Worm (Caenorhabditis elegans): Measurements from ENCODE around the gene C09E7.11.

The C09E7.11 gene

DNA sequence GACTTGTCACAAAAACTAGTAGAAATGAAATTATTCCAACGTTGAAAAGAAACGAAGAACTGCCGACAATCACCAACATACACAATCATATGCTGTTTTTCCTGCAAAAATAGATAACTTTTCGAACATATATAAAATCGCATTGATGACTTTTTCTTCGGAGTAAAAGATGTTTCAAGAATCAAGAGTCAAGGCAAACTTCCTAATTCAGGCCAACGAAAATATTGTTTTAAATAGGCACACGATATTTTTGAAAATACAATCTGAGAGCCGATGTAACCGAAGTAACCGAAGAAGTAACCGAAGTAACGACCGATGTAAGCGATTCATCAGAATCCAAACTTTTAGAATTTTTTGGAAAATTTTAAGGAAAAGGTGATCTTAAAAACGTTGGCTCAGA lies 11.2 kb upstream of the C09E7.11 start, which contains the start of gene C09E7.10:
Gene C09E7.10 (minus strand): TSS at position 101 of the 400 bp plus-strand sequence.
- TF ChIP-seq ceh-36 (tag; optimal IDR thresholded peaks at IDR 0.05) (no peak), scrt-1 (GFP tag; IDR thresholded peaks at IDR 0.05) (no peak), flt-1 (GFP tag; IDR thresholded peaks at IDR 0.05) (no peak), tbx-11 (GFP tag; IDR thresholded peaks at IDR 0.05) (no peak), B0310.2 (tag; optimal IDR thresholded peaks at IDR 0.05) (no peak), pes-1 (GFP tag; IDR thresholded peaks at IDR 0.05) (no peak), sea-1 (GFP tag; conservative IDR thresholded peaks at IDR 0.05) (no peak), aly-1 (tag; optimal IDR thresholded peaks at IDR 0.05) (no peak), ets-7 (tag; optimal IDR thresholded peaks at IDR 0.05) (no peak), tbx-37 (GFP tag; conservative IDR thresholded peaks at IDR 0.05) (no peak), tra-4 (tag; optimal IDR thresholded peaks at IDR 0.05) (no peak)

DNA sequence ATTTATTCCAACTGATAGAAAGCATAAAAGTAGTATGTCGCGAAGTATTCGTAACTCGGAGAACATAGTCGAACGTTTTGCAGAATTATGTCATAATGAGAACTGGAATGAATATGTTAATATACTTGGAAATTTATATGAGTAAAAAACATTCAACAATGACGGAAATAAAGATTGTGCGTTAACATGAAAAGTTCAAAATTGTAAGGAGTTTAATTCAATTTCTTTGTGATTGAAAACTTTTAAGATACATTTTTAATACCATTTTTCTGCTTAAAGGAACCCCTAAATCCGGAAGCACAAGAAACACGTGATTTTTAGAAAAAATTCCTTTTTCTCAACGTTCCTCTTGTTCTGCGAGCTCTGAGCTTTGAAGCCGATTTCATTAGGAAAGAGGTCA lies 5.6 kb upstream of the C09E7.11 start, which contains the start of gene oig-1:
Gene oig-1 (minus strand): TSS at position 101 of the 400 bp plus-strand sequence.
- TF ChIP-seq hnd-1 (tag; optimal IDR thresholded peaks at IDR 0.05) (no peak), pes-1 (GFP tag; IDR thresholded peaks at IDR 0.05) (no peak), hmg-4 (GFP tag; optimal IDR thresholded peaks at IDR 0.05) (no peak), ceh-36 (tag; optimal IDR thresholded peaks at IDR 0.05) (no peak), ets-7 (tag; optimal IDR thresholded peaks at IDR 0.05) (no peak), scrt-1 (GFP tag; IDR thresholded peaks at IDR 0.05) (no peak), hmbx-1 (tag; optimal IDR thresholded peaks at IDR 0.05) (no peak), sea-1 (GFP tag; conservative IDR thresholded peaks at IDR 0.05) (no peak), ama-1 (optimal IDR thresholded peaks at IDR 0.05) (no peak), tra-4 (tag; optimal IDR thresholded peaks at IDR 0.05) (no peak), tbx-11 (GFP tag; IDR thresholded peaks at IDR 0.05) (no peak), B0310.2 (tag; optimal IDR thresholded peaks at IDR 0.05) (no peak), aly-1 (tag; optimal IDR thresholded peaks at IDR 0.05) (no peak), tbx-37 (GFP tag; conservative IDR thresholded peaks at IDR 0.05) (no peak), flt-1 (GFP tag; IDR thresholded peaks at IDR 0.05) (no peak), ceh-13 (GFP tag; optimal IDR thresholded peaks at IDR 0.05) (no peak), F13C5.2 (tag; optimal IDR thresholded peaks at IDR 0.05) (no peak)

DNA sequence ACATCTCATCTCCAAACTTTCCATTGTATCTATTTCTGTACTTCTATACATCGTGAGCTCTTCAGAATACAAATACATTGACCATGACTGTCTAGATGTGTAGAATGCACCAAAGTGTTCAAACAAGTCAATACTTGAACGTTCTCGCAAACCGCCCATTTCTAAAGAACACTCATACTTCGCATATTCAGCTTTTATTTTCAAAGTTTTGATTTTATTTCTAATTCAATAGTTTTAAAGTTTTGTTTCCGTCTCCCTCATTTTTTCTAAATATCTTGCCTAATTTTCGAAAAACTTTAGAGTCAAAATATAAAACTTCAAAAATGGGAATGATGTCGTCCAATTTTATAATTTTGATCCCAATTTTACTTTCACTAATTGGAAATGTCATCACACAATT lies 3.3 kb upstream of the C09E7.11 start, which contains the start of gene pqn-10:
Gene pqn-10 (plus strand): TSS at position 301 of the 400 bp plus-strand sequence.
- TF ChIP-seq ceh-36 (tag; optimal IDR thresholded peaks at IDR 0.05) (no peak), scrt-1 (GFP tag; IDR thresholded peaks at IDR 0.05) (no peak), ets-7 (tag; optimal IDR thresholded peaks at IDR 0.05) (no peak), pes-1 (GFP tag; IDR thresholded peaks at IDR 0.05) (no peak), tbx-37 (GFP tag; conservative IDR thresholded peaks at IDR 0.05) (no peak), tbx-11 (GFP tag; IDR thresholded peaks at IDR 0.05) (no peak), B0310.2 (tag; optimal IDR thresholded peaks at IDR 0.05) (no peak), F13C5.2 (tag; optimal IDR thresholded peaks at IDR 0.05) (no peak), ceh-13 (GFP tag; optimal IDR thresholded peaks at IDR 0.05) (no peak), hmg-4 (GFP tag; optimal IDR thresholded peaks at IDR 0.05) (no peak), hnd-1 (tag; optimal IDR thresholded peaks at IDR 0.05) (no peak), sea-1 (GFP tag; conservative IDR thresholded peaks at IDR 0.05) (no peak), tra-4 (tag; optimal IDR thresholded peaks at IDR 0.05) (no peak), aly-1 (tag; optimal IDR thresholded peaks at IDR 0.05) (no peak)

- TF ChIP-seq B0310.2 (tag; optimal IDR thresholded peaks at IDR 0.05) (no peak), ets-7 (tag; optimal IDR thresholded peaks at IDR 0.05) (no peak), ama-1 (optimal IDR thresholded peaks at IDR 0.05) (no peak)
Observed at ce11 chrIII:6532647-6533046, 1.4 kb downstream of the C09E7.11 start, which contains the start of gene srxa-5. Gene srxa-5, plus strand, starts transcription at chrIII:6532947.

DNA sequence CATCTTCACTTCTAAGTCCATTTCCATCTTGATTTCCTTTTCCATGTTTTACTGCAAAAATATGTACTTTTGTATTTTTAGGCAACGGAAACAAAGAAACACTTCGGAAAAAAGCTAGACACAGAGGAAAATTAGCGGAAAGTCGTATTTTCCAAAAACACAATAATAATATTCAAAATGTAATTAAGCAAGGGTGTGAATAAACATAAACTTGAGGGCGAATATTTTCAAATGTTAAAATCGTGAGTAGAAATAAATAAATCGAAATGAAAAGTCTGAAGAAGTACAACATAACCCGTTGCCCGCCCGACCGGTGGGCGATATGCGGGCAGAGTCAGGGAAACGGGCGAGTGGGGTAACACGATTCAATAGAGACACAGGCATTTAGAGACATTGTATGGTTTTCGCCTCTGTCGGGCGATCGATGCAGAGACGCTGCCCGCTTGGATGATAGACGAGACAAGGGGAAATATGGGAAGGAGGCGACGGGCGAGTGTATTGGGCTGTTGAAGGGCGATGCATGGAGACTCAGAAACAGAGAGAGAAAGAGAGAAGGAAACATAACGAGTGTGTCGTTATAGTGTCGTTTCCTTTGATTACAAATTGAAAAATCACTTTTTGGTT lies 5.9 kb downstream of the C09E7.11 start, which contains the start of gene C09E7.4:
Gene C09E7.4 (minus strand): TSS at position 51 of the 624 bp plus-strand sequence.
- no peak for TF ChIP-seq tbx-37 (GFP tag; conservative IDR thresholded peaks at IDR 0.05)
- TF ChIP-seq ama-1 (optimal IDR thresholded peaks at IDR 0.05), result no peak
- peak; percentile 22 for TF ChIP-seq ets-7 (tag; optimal IDR thresholded peaks at IDR 0.05)
- no peak for TF ChIP-seq tbx-11 (GFP tag; IDR thresholded peaks at IDR 0.05)
- TF ChIP-seq F13C5.2 (tag; optimal IDR thresholded peaks at IDR 0.05), result peak; percentile 65
- TF ChIP-seq B0310.2 (tag; optimal IDR thresholded peaks at IDR 0.05), result no peak
- peak; percentile 38 for TF ChIP-seq aly-1 (tag; optimal IDR thresholded peaks at IDR 0.05)
- TF ChIP-seq ceh-13 (GFP tag; optimal IDR thresholded peaks at IDR 0.05), result no peak
- TF ChIP-seq hmg-4 (GFP tag; optimal IDR thresholded peaks at IDR 0.05), result no peak
- TF ChIP-seq flt-1 (GFP tag; IDR thresholded peaks at IDR 0.05), result no peak
- no peak for TF ChIP-seq scrt-1 (GFP tag; IDR thresholded peaks at IDR 0.05)
- no peak; the same call in 1 of the 2 replicates for TF ChIP-seq pes-1 (GFP tag; IDR thresholded peaks at IDR 0.05)
- no peak for TF ChIP-seq hmbx-1 (tag; optimal IDR thresholded peaks at IDR 0.05)
- TF ChIP-seq ceh-36 (tag; optimal IDR thresholded peaks at IDR 0.05), result peak; percentile 9
- TF ChIP-seq hnd-1 (tag; optimal IDR thresholded peaks at IDR 0.05), result no peak
- TF ChIP-seq sea-1 (GFP tag; conservative IDR thresholded peaks at IDR 0.05), result no peak

- TF ChIP-seq tbx-11 (GFP tag; IDR thresholded peaks at IDR 0.05) (peak; percentile 24; the same call in 1 of the 2 replicates), pes-1 (GFP tag; IDR thresholded peaks at IDR 0.05) (peak; percentile 60), tbx-37 (GFP tag; conservative IDR thresholded peaks at IDR 0.05) (peak; percentile 74), hmg-4 (GFP tag; optimal IDR thresholded peaks at IDR 0.05) (peak; percentile 39), sea-1 (GFP tag; conservative IDR thresholded peaks at IDR 0.05) (peak; percentile 71), aly-1 (tag; optimal IDR thresholded peaks at IDR 0.05) (peak; percentile 73), ets-7 (tag; optimal IDR thresholded peaks at IDR 0.05) (peak; percentile 50)
Observed at ce11 chrIII:6551187-6552058, 20.2 kb downstream of the C09E7.11 start, which contains the start of gene C09E7.7. Gene C09E7.7, minus strand, starts transcription at chrIII:6551243.
